Fruit fly (Drosophila melanogaster): ENCODE measurements around the gene CG43061.
"Not testable (repeated sequence)": the region's sequence is repeated elsewhere in the genome, so short reads cannot be mapped to it uniquely, and the experiment has no call there.

DNA sequence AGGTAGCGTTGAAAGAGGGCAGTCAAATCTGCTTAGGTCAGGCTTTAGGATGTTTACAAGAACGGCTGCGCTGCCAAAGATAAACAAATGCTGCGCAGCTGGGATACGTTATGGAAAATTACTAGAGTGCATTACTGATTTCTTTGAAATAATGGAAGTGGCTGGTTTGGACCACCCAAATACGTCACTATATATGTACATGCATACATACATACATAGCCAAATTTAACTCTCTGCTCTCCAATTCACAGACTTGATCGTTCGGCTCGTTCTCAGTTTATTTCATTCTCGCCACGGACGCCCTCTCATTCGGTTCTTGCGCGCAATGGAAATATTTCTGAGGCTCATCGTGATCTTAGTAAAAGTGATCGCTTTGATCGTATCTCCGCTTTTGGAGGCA lies 44.4 kb downstream of the CG43061 start, which contains the start of gene CG7900:
- not testable (repeated sequence) for TF ChIP-seq pan (optimal IDR thresholded peaks at IDR 0.05); CG8478 (optimal IDR thresholded peaks at IDR 0.05); usp (GFP tag; optimal IDR thresholded peaks at IDR 0.05)

Data from whole organism.